Worm (Caenorhabditis elegans) whole organism, early embryonic: ENCODE results near the gene dod-22.

Experiments
- B0310.2 ChIP-seq: sonication (generic microtip); optimal IDR thresholded peaks from 2 replicates; lab custom pipeline; 2016; ENCODE audit warnings: mild to moderate bottlenecking, missing genetic modification characterization, missing compliant biosample characterization
- ama-1 ChIP-seq: fragments of 150-350 bp; optimal IDR thresholded peaks from 2 replicates; lab custom pipeline; 2014
- ceh-13 ChIP-seq: fragments of 200-800 bp; sonication (Bioruptor generic); optimal IDR thresholded peaks from 2 replicates; lab custom pipeline; 2018; ENCODE audit warnings: mild to moderate bottlenecking, missing genetic modification characterization, missing compliant biosample characterization
- ceh-36 ChIP-seq: sonication (generic microtip); optimal IDR thresholded peaks from 2 replicates; lab custom pipeline; 2016; ENCODE audit warnings: missing genetic modification characterization, inconsistent platforms, missing compliant biosample characterization
- ets-7 ChIP-seq: sonication (generic microtip); optimal IDR thresholded peaks from 2 replicates; lab custom pipeline; 2016; ENCODE audit warnings: missing genotype, missing genetic modification characterization, missing compliant biosample characterization
- flt-1 ChIP-seq: fragments of 200-800 bp; sonication (Bioruptor generic); IDR thresholded peaks from 2 replicates; pipeline ENCODE4 v1.3.6; 2022; ENCODE audit warnings: missing genetic modification characterization, missing compliant biosample characterization
- hmbx-1 ChIP-seq: sonication (generic microtip); optimal IDR thresholded peaks from 2 replicates; lab custom pipeline; 2016; ENCODE audit warnings: mild to moderate bottlenecking, missing genetic modification characterization, missing compliant biosample characterization
- hmg-4 ChIP-seq: fragments of 200-800 bp; sonication (Bioruptor generic); optimal IDR thresholded peaks from 2 replicates; lab custom pipeline; 2018; ENCODE audit warnings: mild to moderate bottlenecking, missing genetic modification characterization, missing compliant biosample characterization
- pes-1 ChIP-seq: fragments of 200-800 bp; sonication (Bioruptor generic); IDR thresholded peaks from 2 replicates; pipeline ENCODE4 v1.3.6; 2022; ENCODE audit warnings: missing genetic modification reagents, missing genetic modification characterization, missing compliant biosample characterization

DNA sequence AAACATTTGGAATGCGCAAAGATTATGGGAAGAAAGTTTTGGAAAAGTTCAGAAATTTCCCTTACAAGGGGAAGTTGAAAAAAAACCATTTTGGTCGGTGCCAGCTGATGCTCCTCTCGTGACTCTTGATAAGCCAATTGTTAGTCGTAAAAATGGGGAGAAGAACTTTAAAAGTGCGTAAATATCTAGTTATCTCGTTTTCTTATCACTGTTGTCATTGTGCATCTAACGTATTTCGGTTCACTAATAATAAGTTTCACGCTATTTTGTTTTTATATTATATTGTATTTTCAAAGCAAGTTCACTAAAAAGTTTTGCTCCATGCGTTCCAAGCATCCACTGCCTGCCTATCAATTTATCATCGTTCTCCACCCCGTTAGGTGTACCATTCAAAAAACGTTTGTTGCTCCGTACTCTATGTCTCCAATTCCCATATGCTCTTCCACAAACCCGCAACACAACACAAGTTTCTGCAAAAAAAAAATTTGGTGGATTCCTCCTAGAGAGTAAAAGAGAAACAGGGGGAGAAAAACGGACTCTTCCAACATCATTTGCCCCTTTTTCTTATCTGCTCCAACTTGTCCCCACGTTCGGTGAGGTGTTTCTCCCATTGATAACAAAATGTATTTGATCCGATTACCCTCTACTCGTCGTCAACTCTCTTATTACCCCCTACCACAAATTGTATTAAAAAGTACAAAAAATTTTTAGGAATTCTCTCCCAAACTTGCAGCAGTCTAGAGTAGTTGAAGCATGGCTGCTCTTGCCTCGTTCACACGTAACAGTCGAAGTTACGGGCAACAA lies 43.4 kb downstream of the dod-22 start, which contains the start of gene mbk-2:
- TF ChIP-seq ama-1 (lab: Kevin White, UChicago) (no peak), B0310.2 (tag; lab: Kevin White, UChicago) (no peak), flt-1 (GFP tag; lab: Robert Waterston, UW) (no peak), ceh-36 (tag; lab: Kevin White, UChicago) (no peak), hmbx-1 (no peak), ets-7 (tag; lab: Kevin White, UChicago) (no peak), hmg-4 (GFP tag; lab: Kevin White, UChicago) (no peak), pes-1 (no peak), ceh-13 (GFP tag; lab: Kevin White, UChicago) (no peak)
